Fruit fly (Drosophila melanogaster) Kc167 (cell line): Measurements from ENCODE around the gene Herp.

Experiments used
- Myc ChIP-seq: fragments of >200 bp; optimal IDR thresholded peaks from 2 replicates; lab custom pipeline; 2017; ENCODE audit warnings: missing external identifiers
- Sin3A ChIP-seq: fragments of >200 bp; optimal IDR thresholded peaks from 2 replicates; lab custom pipeline; 2018; ENCODE audit warnings: missing external identifiers
- h ChIP-seq: fragments of >200 bp; optimal IDR thresholded peaks from 3 replicates; lab custom pipeline; 2018; ENCODE audit warnings: missing external identifiers
- insv ChIP-seq: fragments of >200 bp; optimal IDR thresholded peaks from 3 replicates; lab custom pipeline; 2018; ENCODE audit warnings: missing external identifiers
- psq ChIP-seq: fragments of >200 bp; optimal IDR thresholded peaks from 2 replicates; lab custom pipeline; 2017; ENCODE audit warnings: missing external identifiers
- ttk ChIP-seq: sonication (Bioruptor generic); optimal IDR thresholded peaks from 2 replicates; lab custom pipeline; 2017; ENCODE audit warnings: missing external identifiers

Gene Herp

dm6 chr2L:7799804-7800433 is at the start of gene Herp, which contains the start of gene r2d2:
Gene Herp, minus strand, starts transcription at chr2L:7800058.
Gene r2d2, plus strand, starts transcription at chr2L:7800147.
- TF ChIP-seq h (lab: Kevin White, UChicago) (no peak), insv (lab: Kevin White, UChicago) (no peak), Sin3A (lab: Kevin White, UChicago) (no peak), Myc (no peak), psq (lab: Kevin White, UChicago) (no peak), ttk (lab: Kevin White, UChicago) (no peak)

DNA sequence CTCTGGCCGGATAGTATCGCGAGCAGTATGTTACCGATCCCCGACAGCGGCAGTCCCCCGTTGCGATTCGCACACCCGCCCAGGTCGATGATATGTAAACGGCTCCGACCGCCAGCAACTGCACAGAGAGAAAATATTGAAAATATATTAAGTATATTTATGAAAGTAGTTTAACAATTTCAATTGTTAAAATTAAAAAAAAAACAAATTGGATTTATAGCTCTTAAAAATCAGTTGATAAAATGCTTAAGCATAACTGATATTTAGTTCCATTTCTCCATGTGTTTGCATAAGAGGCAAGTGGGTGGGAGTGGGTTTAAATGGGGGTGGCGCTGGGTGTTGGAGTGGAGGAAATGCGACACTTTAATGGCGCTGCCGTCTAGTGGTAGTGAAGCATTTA is 49.6 kb upstream of the Herp start:
- no peak for TF ChIP-seq Myc
- no peak for TF ChIP-seq Sin3A (lab: Kevin White, UChicago)
- TF ChIP-seq psq (lab: Kevin White, UChicago): no peak
- TF ChIP-seq ttk (lab: Kevin White, UChicago): no peak
- TF ChIP-seq h (lab: Kevin White, UChicago): no peak
- no peak for TF ChIP-seq insv (lab: Kevin White, UChicago)

dm6 chr2L:7841244-7841643 is 41.4 kb upstream of the Herp start:
- TF ChIP-seq Sin3A (lab: Kevin White, UChicago) (no peak), ttk (lab: Kevin White, UChicago) (no peak), insv (lab: Kevin White, UChicago) (no peak), psq (lab: Kevin White, UChicago) (no peak), Myc (no peak), h (lab: Kevin White, UChicago) (no peak)

DNA sequence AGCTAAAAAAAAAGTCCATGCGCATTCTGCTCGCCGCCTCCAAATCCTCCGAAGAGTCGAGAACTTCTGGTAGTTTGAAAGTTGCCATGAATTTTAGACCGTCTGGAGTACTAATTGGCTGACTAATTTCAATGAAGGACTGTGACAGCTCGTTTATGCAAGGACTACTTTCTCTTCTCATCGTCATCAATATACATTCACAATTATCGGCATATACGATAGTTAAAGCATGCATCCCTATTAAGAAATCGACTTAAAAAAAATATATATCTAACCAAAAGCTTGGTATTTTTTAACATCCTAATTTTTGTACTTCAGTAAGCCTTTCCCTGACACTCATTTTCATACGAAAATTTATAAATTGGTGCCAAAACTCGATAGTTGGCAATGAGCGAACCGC is 40.3 kb upstream of the Herp start, which contains the start of gene CG14537:
TSS of gene CG14537 (plus strand) at position 301 of the 400 bp plus-strand sequence.
- TF ChIP-seq insv (lab: Kevin White, UChicago) (no peak), psq (lab: Kevin White, UChicago) (no peak), Myc (no peak), ttk (lab: Kevin White, UChicago) (no peak), h (lab: Kevin White, UChicago) (no peak), Sin3A (lab: Kevin White, UChicago) (no peak)

- TF ChIP-seq Myc (no peak), h (lab: Kevin White, UChicago) (no peak), Sin3A (lab: Kevin White, UChicago) (no peak), insv (lab: Kevin White, UChicago) (no peak)
These were observed 38.2 kb upstream of the Herp start for dm6 chr2L:7838024-7838423.

DNA sequence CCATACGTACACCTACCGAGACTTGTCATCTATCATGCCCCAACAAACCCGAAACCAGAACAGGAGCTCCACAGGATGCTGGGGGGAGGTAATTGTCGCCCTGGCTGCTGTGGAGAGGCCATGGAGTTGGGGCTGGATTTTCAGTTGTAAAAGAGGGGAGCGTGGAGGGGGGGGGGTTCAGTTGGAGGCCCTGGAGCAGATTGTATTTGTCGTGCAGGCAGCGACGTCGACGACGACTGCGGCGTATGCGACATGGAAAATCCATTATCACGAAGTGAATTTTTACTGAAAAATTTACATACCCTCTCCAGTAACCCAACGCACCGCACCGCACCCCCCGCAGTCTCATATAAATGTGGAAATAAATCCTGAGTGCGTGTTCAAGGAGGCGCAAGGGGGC is 33.8 kb upstream of the Herp start:
- TF ChIP-seq Sin3A (lab: Kevin White, UChicago) (no peak), Myc (no peak), h (lab: Kevin White, UChicago) (no peak), psq (lab: Kevin White, UChicago) (no peak), ttk (lab: Kevin White, UChicago) (no peak), insv (lab: Kevin White, UChicago) (no peak)

- TF ChIP-seq Myc: no peak
These were observed 33.4 kb upstream of the Herp start for dm6 chr2L:7833238-7833637.

dm6 chr2L:7828901-7829300 is 29.0 kb upstream of the Herp start:
- no peak for TF ChIP-seq Myc
- TF ChIP-seq ttk (lab: Kevin White, UChicago): no peak
- no peak for TF ChIP-seq h (lab: Kevin White, UChicago)
- no peak for TF ChIP-seq Sin3A (lab: Kevin White, UChicago)
- no peak for TF ChIP-seq insv (lab: Kevin White, UChicago)
- TF ChIP-seq psq (lab: Kevin White, UChicago): no peak

DNA sequence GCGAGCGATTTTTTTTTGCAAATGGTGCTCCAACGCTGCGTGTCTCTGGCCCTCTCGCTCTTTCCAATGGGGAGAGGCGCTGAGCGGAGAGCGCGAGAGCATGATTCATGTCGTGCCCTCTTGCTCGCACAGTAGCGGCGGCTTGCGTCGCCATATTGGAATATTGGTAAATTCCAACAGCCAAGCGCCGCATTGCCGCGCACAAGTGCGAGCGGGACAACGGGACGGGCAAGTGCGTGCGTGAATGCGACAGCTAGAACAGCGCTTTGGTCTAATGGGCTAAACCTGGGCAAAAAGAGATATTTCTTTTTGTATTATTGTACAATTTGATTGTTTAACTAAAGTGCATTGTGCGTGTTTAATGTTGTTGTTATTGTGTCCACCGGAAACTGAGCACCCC is 28.4 kb upstream of the Herp start:
- TF ChIP-seq Sin3A (lab: Kevin White, UChicago) (no peak), ttk (lab: Kevin White, UChicago) (no peak)

dm6 chr2L:7827045-7828004 is 27.5 kb upstream of the Herp start, which contains the start of the genes Rack1 and mts:
Gene Rack1, minus strand, starts transcription at chr2L:7827315.
Gene mts, plus strand, starts transcription at chr2L:7827650.
- no peak for TF ChIP-seq psq (lab: Kevin White, UChicago)
- TF ChIP-seq ttk (lab: Kevin White, UChicago): no peak
- no peak for TF ChIP-seq insv (lab: Kevin White, UChicago)
- TF ChIP-seq Sin3A (lab: Kevin White, UChicago): no peak
- no peak for TF ChIP-seq h (lab: Kevin White, UChicago)
- TF ChIP-seq Myc: no peak

dm6 chr2L:7821279-7821848 is 21.5 kb upstream of the Herp start:
- TF ChIP-seq Sin3A (lab: Kevin White, UChicago): no peak
- TF ChIP-seq h (lab: Kevin White, UChicago): no peak
- TF ChIP-seq ttk (lab: Kevin White, UChicago): no peak
- no peak for TF ChIP-seq insv (lab: Kevin White, UChicago)
- TF ChIP-seq Myc: no peak
- no peak for TF ChIP-seq psq (lab: Kevin White, UChicago)
